Worm (Caenorhabditis elegans) whole organism, late embryonic: ENCODE measurements around the gene F55G7.4.

Experiments
- F13H6.1 ChIP-seq: sonication (generic microtip); optimal IDR thresholded peaks from 2 replicates; lab custom pipeline; 2016; ENCODE audit warnings: missing genetic modification characterization, missing compliant biosample characterization
- K02D7.2 ChIP-seq: sonication (generic microtip); optimal IDR thresholded peaks from 2 replicates; lab custom pipeline; 2017; ENCODE audit warnings: mild to moderate bottlenecking, missing genetic modification characterization, missing compliant biosample characterization
- K09A11.1 ChIP-seq: sonication (generic microtip); optimal IDR thresholded peaks from 2 replicates; lab custom pipeline; 2017; ENCODE audit warnings: antibody characterized with exemption, mild to moderate bottlenecking, missing genetic modification characterization, missing compliant biosample characterization; ENCODE audit not compliant: insufficient read depth
- ahr-1 ChIP-seq: sonication (generic microtip); optimal IDR thresholded peaks from 2 replicates; lab custom pipeline; 2016; ENCODE audit warnings: missing genetic modification characterization, missing compliant biosample characterization
- ama-1 ChIP-seq: fragments of 150-350 bp; optimal IDR thresholded peaks from 2 replicates; lab custom pipeline; 2014
- ceh-18 ChIP-seq: sonication (generic microtip); optimal IDR thresholded peaks from 2 replicates; lab custom pipeline; 2016; ENCODE audit warnings: missing genetic modification characterization, missing compliant biosample characterization
- ceh-2 ChIP-seq: sonication (generic microtip); optimal IDR thresholded peaks from 2 replicates; lab custom pipeline; 2016; ENCODE audit warnings: missing genotype, missing genetic modification characterization, missing compliant biosample characterization
- ceh-22 ChIP-seq: sonication (generic microtip); optimal IDR thresholded peaks from 2 replicates; lab custom pipeline; 2017; ENCODE audit warnings: missing biosample characterization, missing genetic modification characterization
- ceh-30 ChIP-seq: fragments of 150-350 bp; optimal IDR thresholded peaks from 2 replicates; lab custom pipeline; 2014; ENCODE audit warnings: missing biosample characterization, missing genetic modification characterization
- ceh-45 ChIP-seq: fragments of 200-800 bp; sonication (Bioruptor generic); IDR thresholded peaks from 2 replicates; pipeline ENCODE4 v1.3.6; 2022; ENCODE audit warnings: missing genetic modification reagents, missing genetic modification characterization, missing compliant biosample characterization
- ceh-48 ChIP-seq: sonication (generic microtip); optimal IDR thresholded peaks from 2 replicates; lab custom pipeline; 2016; ENCODE audit warnings: missing genetic modification characterization, inconsistent platforms, missing compliant biosample characterization
- ceh-6 ChIP-seq: fragments of 200-800 bp; sonication (Bioruptor generic); optimal IDR thresholded peaks from 2 replicates; lab custom pipeline; 2018; ENCODE audit warnings: mild to moderate bottlenecking, missing genetic modification characterization, missing compliant biosample characterization
- che-1 ChIP-seq: sonication (generic microtip); optimal IDR thresholded peaks from 2 replicates; lab custom pipeline; 2016; ENCODE audit warnings: mild to moderate bottlenecking, missing genetic modification characterization, missing compliant biosample characterization
- dve-1 ChIP-seq: sonication (generic microtip); optimal IDR thresholded peaks from 2 replicates; lab custom pipeline; 2017; ENCODE audit warnings: antibody characterized with exemption, mild to moderate bottlenecking, missing genetic modification characterization, missing compliant biosample characterization
- elt-2 ChIP-seq: sonication (generic microtip); optimal IDR thresholded peaks from 2 replicates; lab custom pipeline; 2016; ENCODE audit warnings: missing genetic modification reagents, missing genetic modification characterization, missing compliant biosample characterization
- ets-4 ChIP-seq: sonication (generic microtip); optimal IDR thresholded peaks from 2 replicates; lab custom pipeline; 2016; ENCODE audit warnings: missing genetic modification characterization, missing compliant biosample characterization
- eyg-1 ChIP-seq: sonication (generic microtip); optimal IDR thresholded peaks from 2 replicates; lab custom pipeline; 2016; ENCODE audit warnings: missing genotype, missing genetic modification characterization, missing compliant biosample characterization
- fax-1 ChIP-seq: sonication (generic microtip); optimal IDR thresholded peaks from 2 replicates; lab custom pipeline; 2016; ENCODE audit warnings: missing genotype, missing genetic modification characterization, missing compliant biosample characterization
- gmeb-2 ChIP-seq: sonication (generic microtip); optimal IDR thresholded peaks from 2 replicates; lab custom pipeline; 2016; ENCODE audit warnings: missing genetic modification characterization, inconsistent platforms, missing compliant biosample characterization
- hlh-13 ChIP-seq: fragments of 200-800 bp; sonication (Bioruptor generic); optimal IDR thresholded peaks from 2 replicates; lab custom pipeline; 2018; ENCODE audit warnings: mild to moderate bottlenecking, missing genetic modification characterization, missing compliant biosample characterization
- hlh-15 ChIP-seq: sonication (generic microtip); optimal IDR thresholded peaks from 2 replicates; lab custom pipeline; 2016; ENCODE audit warnings: missing genetic modification characterization, missing compliant biosample characterization
- hlh-30 ChIP-seq: sonication (generic microtip); optimal IDR thresholded peaks from 2 replicates; lab custom pipeline; 2017; ENCODE audit warnings: antibody characterized with exemption, missing genetic modification characterization, missing compliant biosample characterization; ENCODE audit not compliant: insufficient read depth
- hlh-6 ChIP-seq: sonication (generic microtip); optimal IDR thresholded peaks from 2 replicates; lab custom pipeline; 2016; ENCODE audit warnings: missing genotype, missing genetic modification characterization, missing compliant biosample characterization
- hlh-8 ChIP-seq: sonication (generic microtip); optimal IDR thresholded peaks from 2 replicates; lab custom pipeline; 2016; ENCODE audit warnings: missing genotype, missing genetic modification characterization, missing compliant biosample characterization
- lim-6 ChIP-seq: sonication (generic microtip); optimal IDR thresholded peaks from 2 replicates; lab custom pipeline; 2016; ENCODE audit warnings: missing genetic modification characterization, missing compliant biosample characterization
- lin-11 ChIP-seq: fragments of 200-800 bp; sonication (Bioruptor generic); optimal IDR thresholded peaks from 2 replicates; lab custom pipeline; 2018; ENCODE audit warnings: mild to moderate bottlenecking, missing genetic modification characterization, missing compliant biosample characterization
- mec-3 ChIP-seq: sonication (generic microtip); optimal IDR thresholded peaks from 2 replicates; lab custom pipeline; 2016; ENCODE audit warnings: borderline replicate concordance, missing genetic modification characterization, missing compliant biosample characterization
- nfya-1 ChIP-seq: sonication (generic microtip); optimal IDR thresholded peaks from 2 replicates; lab custom pipeline; 2017; ENCODE audit warnings: missing genetic modification characterization, mild to moderate bottlenecking, missing compliant biosample characterization, antibody characterized with exemption, moderate library complexity
- nhr-11 ChIP-seq: fragments of 150-350 bp; optimal IDR thresholded peaks from 2 replicates; lab custom pipeline; 2014; ENCODE audit warnings: missing biosample characterization, missing genetic modification characterization
- npax-4 ChIP-seq: sonication (generic microtip); optimal IDR thresholded peaks from 2 replicates; lab custom pipeline; 2016; ENCODE audit warnings: missing genetic modification characterization, missing compliant biosample characterization
- odd-2 ChIP-seq: sonication (generic microtip); optimal IDR thresholded peaks from 2 replicates; lab custom pipeline; 2017; ENCODE audit warnings: antibody characterized with exemption, mild to moderate bottlenecking, missing genetic modification characterization, missing compliant biosample characterization
- pag-3 ChIP-seq: sonication (generic microtip); optimal IDR thresholded peaks from 2 replicates; lab custom pipeline; 2016; ENCODE audit warnings: missing compliant biosample characterization, missing genetic modification characterization, borderline replicate concordance
- pat-9 ChIP-seq: fragments of 200-800 bp; sonication (Bioruptor generic); optimal IDR thresholded peaks from 2 replicates; lab custom pipeline; 2018; ENCODE audit warnings: mild to moderate bottlenecking, missing genetic modification characterization, moderate library complexity, missing compliant biosample characterization
- pha-2 ChIP-seq: sonication (generic microtip); optimal IDR thresholded peaks from 2 replicates; lab custom pipeline; 2017; ENCODE audit warnings: mild to moderate bottlenecking, missing genetic modification characterization, missing compliant biosample characterization
- pros-1 ChIP-seq: fragments of 150-350 bp; optimal IDR thresholded peaks from 2 replicates; lab custom pipeline; 2014; ENCODE audit warnings: missing biosample characterization, missing genetic modification reagents, missing genetic modification characterization
- rnt-1 ChIP-seq: sonication (generic microtip); optimal IDR thresholded peaks from 2 replicates; lab custom pipeline; 2016; ENCODE audit warnings: missing genetic modification characterization, missing compliant biosample characterization
- sdc-2 ChIP-seq: sonication (generic microtip); optimal IDR thresholded peaks from 2 replicates; lab custom pipeline; 2016; ENCODE audit warnings: missing genotype, missing genetic modification characterization, missing compliant biosample characterization
- syd-9 ChIP-seq: sonication (generic microtip); optimal IDR thresholded peaks from 2 replicates; lab custom pipeline; 2016; ENCODE audit warnings: mild to moderate bottlenecking, missing genetic modification characterization, moderate library complexity, missing compliant biosample characterization
- tbx-2 ChIP-seq: sonication (generic microtip); optimal IDR thresholded peaks from 2 replicates; lab custom pipeline; 2016; ENCODE audit warnings: missing genetic modification characterization, missing compliant biosample characterization
- tbx-7 ChIP-seq: sonication (generic microtip); optimal IDR thresholded peaks from 2 replicates; lab custom pipeline; 2016; ENCODE audit warnings: missing genotype, missing genetic modification characterization, missing compliant biosample characterization
- ttx-3 ChIP-seq: sonication (generic microtip); optimal IDR thresholded peaks from 2 replicates; lab custom pipeline; 2016; ENCODE audit warnings: missing genetic modification reagents, missing genetic modification characterization, missing compliant biosample characterization
- unc-42 ChIP-seq: sonication (generic microtip); optimal IDR thresholded peaks from 2 replicates; lab custom pipeline; 2016; ENCODE audit warnings: missing genotype, missing genetic modification characterization, missing compliant biosample characterization
- unc-86 ChIP-seq: sonication (generic microtip); optimal IDR thresholded peaks from 2 replicates; lab custom pipeline; 2016; ENCODE audit warnings: missing genetic modification characterization, missing compliant biosample characterization
- ztf-16 ChIP-seq: sonication (generic microtip); optimal IDR thresholded peaks from 2 replicates; lab custom pipeline; 2017; ENCODE audit warnings: missing genetic modification characterization, missing compliant biosample characterization

Gene F55G7.4

DNA sequence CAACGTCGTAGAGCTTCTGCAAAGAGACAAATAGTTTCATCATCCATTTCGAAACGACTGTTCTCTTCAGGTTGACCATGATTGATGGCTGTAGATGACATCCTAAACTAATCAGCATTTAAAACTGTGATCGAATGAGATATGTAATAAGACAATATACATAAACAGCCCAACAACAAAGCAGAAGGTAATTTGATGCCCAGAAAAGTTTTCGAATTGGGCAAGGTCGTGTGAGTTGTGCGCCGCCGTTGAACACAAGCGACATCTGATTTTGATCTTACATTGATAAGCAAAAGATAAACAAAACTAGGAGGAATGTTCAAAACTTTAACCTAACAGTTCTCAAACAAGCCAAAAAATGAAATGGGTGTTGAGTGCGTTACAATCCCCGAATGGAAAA lies 42.1 kb upstream of the F55G7.4 start, which contains the start of gene Y62H9A.7:
TSS of gene Y62H9A.7 (minus strand) at position 101 of the 400 bp plus-strand sequence.
- TF ChIP-seq F13H6.1 (tag; lab: Kevin White, UChicago) (no peak), hlh-6 (tag; lab: Kevin White, UChicago) (no peak), pat-9 (tag; lab: Kevin White, UChicago) (no peak), hlh-15 (no peak), eyg-1 (tag; lab: Kevin White, UChicago) (no peak), hlh-30 (tag; lab: Kevin White, UChicago) (no peak), odd-2 (tag; lab: Kevin White, UChicago) (no peak), che-1 (tag; lab: Kevin White, UChicago) (no peak), ceh-6 (GFP tag; lab: Kevin White, UChicago) (no peak), ceh-30 (tag; lab: Kevin White, UChicago) (no peak), syd-9 (tag; lab: Kevin White, UChicago) (no peak), ceh-22 (tag; lab: Kevin White, UChicago) (no peak), nhr-11 (no peak), tbx-7 (tag; lab: Kevin White, UChicago) (no peak), K09A11.1 (tag; lab: Kevin White, UChicago) (no peak)
- TF ChIP-seq, all 69 proteins: peak for 0

DNA sequence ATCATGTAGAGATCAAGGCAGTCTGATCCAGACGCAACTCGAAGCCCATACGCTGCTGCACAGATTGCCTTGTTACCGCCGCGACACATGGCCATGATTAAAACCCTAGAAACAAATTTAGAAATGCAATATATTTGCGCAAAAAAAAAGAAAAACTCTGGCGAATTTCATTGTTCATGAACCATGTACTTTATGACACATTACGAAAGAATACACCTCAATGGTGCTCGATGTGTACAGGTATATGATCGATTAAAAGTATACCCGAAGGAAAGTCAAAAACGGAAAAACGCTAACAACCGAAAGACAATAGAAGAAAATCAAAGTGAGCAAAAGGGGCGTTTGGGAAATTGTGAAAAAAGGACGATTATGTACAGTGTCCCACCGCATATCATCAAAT lies 35.4 kb upstream of the F55G7.4 start, which contains the start of gene Y62H9A.8:
TSS of gene Y62H9A.8 (minus strand) at position 101 of the 400 bp plus-strand sequence.
- no peak for TF ChIP-seq ama-1
- no peak for TF ChIP-seq hlh-13
- TF ChIP-seq rnt-1: no peak
- no peak for TF ChIP-seq hlh-8
- no peak for TF ChIP-seq nfya-1 (tag; lab: Kevin White, UChicago)
- TF ChIP-seq mec-3 (tag; lab: Kevin White, UChicago): no peak
- TF ChIP-seq pag-3: no peak
- no peak for TF ChIP-seq ceh-30 (tag; lab: Kevin White, UChicago)
- TF ChIP-seq ceh-22 (tag; lab: Kevin White, UChicago): no peak
- no peak for TF ChIP-seq lin-11 (tag; lab: Kevin White, UChicago)
- TF ChIP-seq ceh-18: no peak
- no peak for TF ChIP-seq che-1 (tag; lab: Kevin White, UChicago)
- no peak for TF ChIP-seq pros-1 (tag; lab: Kevin White, UChicago)
- no peak for TF ChIP-seq ceh-48 (tag; lab: Kevin White, UChicago)
- no peak for TF ChIP-seq unc-42
- no peak for TF ChIP-seq ztf-16 (tag; lab: Kevin White, UChicago)
- no peak for TF ChIP-seq hlh-15
- TF ChIP-seq sdc-2 (tag; lab: Kevin White, UChicago): no peak
- TF ChIP-seq gmeb-2 (tag; lab: Kevin White, UChicago): no peak

DNA sequence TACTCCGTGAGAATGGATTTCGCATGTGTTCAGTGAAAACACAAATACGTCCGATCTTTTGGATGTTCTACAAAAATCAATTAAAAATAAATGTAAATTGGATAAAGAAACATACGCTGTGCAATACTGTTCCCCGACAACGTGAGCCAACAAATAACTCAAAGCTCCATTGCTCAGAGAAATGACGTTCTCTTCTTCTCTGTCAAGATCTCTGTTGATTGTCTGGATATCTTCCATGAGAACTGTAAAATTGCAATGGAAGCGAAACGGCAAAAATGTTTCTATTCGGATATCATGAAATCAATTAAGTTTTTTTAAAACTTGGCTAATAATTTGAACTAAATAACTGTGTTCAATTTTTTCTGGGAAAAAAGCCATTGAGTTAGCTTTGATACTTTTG lies 31.0 kb upstream of the F55G7.4 start:
- TF ChIP-seq npax-4 (no peak), syd-9 (tag; lab: Kevin White, UChicago) (no peak), tbx-2 (no peak), hlh-15 (no peak), ceh-2 (tag; lab: Kevin White, UChicago) (no peak), ceh-45 (GFP tag; lab: Robert Waterston, UW) (no peak), ahr-1 (tag; lab: Kevin White, UChicago) (no peak), lim-6 (tag; lab: Kevin White, UChicago) (no peak), K02D7.2 (tag; lab: Kevin White, UChicago) (no peak), nfya-1 (tag; lab: Kevin White, UChicago) (no peak), pha-2 (tag; lab: Kevin White, UChicago) (no peak), ceh-48 (tag; lab: Kevin White, UChicago) (no peak), rnt-1 (no peak)

DNA sequence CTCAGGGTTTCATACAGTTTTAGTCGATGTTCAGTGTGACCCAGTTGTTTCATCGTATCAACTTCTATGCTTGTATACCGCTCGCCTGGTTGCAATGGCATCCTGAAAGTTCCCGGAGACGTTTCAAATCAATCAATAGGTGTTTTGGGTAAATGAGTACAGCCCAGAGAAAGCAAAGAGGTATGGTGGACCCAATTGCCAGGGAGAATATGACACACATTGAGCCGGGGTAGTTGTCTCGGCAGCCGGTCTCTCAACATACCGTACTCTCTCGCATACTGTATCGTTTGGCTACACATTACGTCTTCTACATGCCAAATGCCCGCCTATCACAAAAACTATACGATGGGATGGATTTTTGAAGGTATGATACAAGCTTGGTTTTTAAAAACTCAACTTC lies 29.6 kb upstream of the F55G7.4 start, which contains the start of gene Y62H9A.9:
TSS of gene Y62H9A.9 (minus strand) at position 101 of the 400 bp plus-strand sequence.
- TF ChIP-seq pha-2 (tag; lab: Kevin White, UChicago) (no peak), elt-2 (tag; lab: Kevin White, UChicago) (no peak), ets-4 (tag; lab: Kevin White, UChicago) (no peak), tbx-2 (no peak), dve-1 (tag; lab: Kevin White, UChicago) (no peak), pros-1 (tag; lab: Kevin White, UChicago) (no peak), fax-1 (tag; lab: Kevin White, UChicago) (no peak), mec-3 (tag; lab: Kevin White, UChicago) (no peak), ttx-3 (tag; lab: Kevin White, UChicago) (no peak), unc-86 (tag; lab: Kevin White, UChicago) (no peak)
